Worm (Caenorhabditis elegans): ENCODE data around the gene C45G7.4.

- TF ChIP-seq flt-1 (GFP tag; IDR thresholded peaks at IDR 0.05): no peak
- TF ChIP-seq klf-2 (GFP tag; conservative IDR thresholded peaks at IDR 0.05): no peak
- TF ChIP-seq T22C8.4 (GFP tag; IDR thresholded peaks at IDR 0.05): no peak
- TF ChIP-seq ref-1 (GFP tag; conservative IDR thresholded peaks at IDR 0.05): no peak
- no peak for TF ChIP-seq med-1 (GFP tag; optimal IDR thresholded peaks at IDR 0.05; ENCODE audit: insufficient read depth)
Measured at ce11 chrIV:2390251-2390672, 42.5 kb upstream of the C45G7.4 start.
